Worm (Caenorhabditis elegans) whole organism, L4 larva: ENCODE measurements around the gene elt-4.

Experiments
- F10B5.3 ChIP-seq: sonication (generic microtip); optimal IDR thresholded peaks from 2 replicates; lab custom pipeline; 2016; ENCODE audit warnings: mild to moderate bottlenecking, missing genetic modification characterization, missing compliant biosample characterization
- R02D3.7 ChIP-seq: fragments of 150-350 bp; sonication (generic microtip); optimal IDR thresholded peaks from 3 replicates; lab custom pipeline; 2014; ENCODE audit warnings: missing biosample characterization, missing genetic modification characterization
- T20F7.1 ChIP-seq: fragments of 200-800 bp; sonication (Bioruptor generic); optimal IDR thresholded peaks from 2 replicates; lab custom pipeline; 2018; ENCODE audit warnings: mild to moderate bottlenecking, missing genetic modification characterization, missing compliant biosample characterization
- Y75B8A.6 ChIP-seq: fragments of 200-800 bp; sonication (Bioruptor generic); IDR thresholded peaks from 2 replicates; pipeline ENCODE4 v1.3.6; 2022; ENCODE audit warnings: missing genetic modification reagents, missing genetic modification characterization, missing compliant biosample characterization
- ceh-20 ChIP-seq: fragments of 200-800 bp; sonication (Bioruptor generic); IDR thresholded peaks from 2 replicates; pipeline ENCODE4 v1.3.6; 2022; ENCODE audit warnings: missing genetic modification reagents, missing genetic modification characterization, missing compliant biosample characterization
- ceh-32 ChIP-seq: sonication (generic microtip); optimal IDR thresholded peaks from 2 replicates; lab custom pipeline; 2016; ENCODE audit warnings: mild to moderate bottlenecking, missing genetic modification characterization, missing compliant biosample characterization; ENCODE audit not compliant: poor library complexity
- ceh-44 ChIP-seq: fragments of 200-800 bp; sonication (Bioruptor generic); IDR thresholded peaks from 2 replicates; pipeline ENCODE4 v1.3.6; 2022; ENCODE audit warnings: missing genetic modification reagents, missing genetic modification characterization, missing compliant biosample characterization
- ceh-62 ChIP-seq: sonication (generic microtip); optimal IDR thresholded peaks from 2 replicates; lab custom pipeline; 2017; ENCODE audit warnings: missing biosample characterization, missing genetic modification characterization
- cey-2 ChIP-seq: sonication (generic microtip); optimal IDR thresholded peaks from 3 replicates; lab custom pipeline; 2017; ENCODE audit warnings: missing genetic modification characterization, mild to moderate bottlenecking, missing compliant biosample characterization, antibody characterized with exemption, borderline replicate concordance; ENCODE audit not compliant: insufficient read depth
- ctbp-1 ChIP-seq: fragments of 200-800 bp; sonication (Bioruptor generic); IDR thresholded peaks from 2 replicates; pipeline ENCODE4 v1.3.6; 2022; ENCODE audit warnings: missing genetic modification reagents, missing genetic modification characterization, missing compliant biosample characterization
- daf-12 ChIP-seq: fragments of 150-350 bp; optimal IDR thresholded peaks from 2 replicates; lab custom pipeline; 2014; ENCODE audit warnings: missing biosample characterization, missing genetic modification reagents, missing genetic modification characterization
- dmd-8 ChIP-seq: fragments of 200-800 bp; sonication (Bioruptor generic); IDR thresholded peaks from 2 replicates; pipeline ENCODE4 v1.3.6; 2022; ENCODE audit warnings: missing genetic modification characterization, missing compliant biosample characterization
- dmd-9 ChIP-seq: fragments of 200-800 bp; sonication (Bioruptor generic); IDR thresholded peaks from 2 replicates; pipeline ENCODE4 v1.3.6; 2022; ENCODE audit warnings: missing genetic modification reagents, missing genetic modification characterization, missing compliant biosample characterization
- hmg-1.1 ChIP-seq: fragments of 200-800 bp; sonication (Bioruptor generic); IDR thresholded peaks from 2 replicates; pipeline ENCODE4 v1.3.6; 2022; ENCODE audit warnings: missing genetic modification reagents, missing genetic modification characterization, missing compliant biosample characterization
- lim-7 ChIP-seq: fragments of 200-800 bp; sonication (Bioruptor generic); IDR thresholded peaks from 2 replicates; pipeline ENCODE4 v1.3.6; 2022; ENCODE audit warnings: missing genetic modification characterization, missing compliant biosample characterization
- madf-9 ChIP-seq: fragments of 200-800 bp; sonication (Bioruptor generic); conservative IDR thresholded peaks from 2 replicates; pipeline ENCODE4 v1.3.6; 2022; ENCODE audit warnings: missing genetic modification reagents, missing genetic modification characterization, missing compliant biosample characterization
- mdt-29 ChIP-seq: fragments of 200-800 bp; sonication (Bioruptor generic); IDR thresholded peaks from 2 replicates; pipeline ENCODE4 v1.3.6; 2022; ENCODE audit warnings: missing genetic modification reagents, missing genetic modification characterization, missing compliant biosample characterization
- nhr-102 ChIP-seq: sonication (generic microtip); optimal IDR thresholded peaks from 2 replicates; lab custom pipeline; 2016; ENCODE audit warnings: mild to moderate bottlenecking, missing genetic modification characterization, moderate library complexity, missing compliant biosample characterization
- nhr-11 ChIP-seq: fragments of 150-350 bp; optimal IDR thresholded peaks from 2 replicates; lab custom pipeline; 2014; ENCODE audit warnings: missing biosample characterization, missing genetic modification characterization
- nhr-28 ChIP-seq: fragments of 150-350 bp; optimal IDR thresholded peaks from 2 replicates; lab custom pipeline; 2014; ENCODE audit warnings: missing biosample characterization, missing genetic modification characterization
- nhr-42 ChIP-seq: fragments of 200-800 bp; sonication (Bioruptor generic); IDR thresholded peaks from 2 replicates; pipeline ENCODE4 v1.3.6; 2022; ENCODE audit warnings: missing genetic modification characterization, missing compliant biosample characterization
- nhr-76 ChIP-seq: fragments of 150-350 bp; optimal IDR thresholded peaks from 2 replicates; lab custom pipeline; 2014; ENCODE audit warnings: missing biosample characterization, missing genetic modification characterization
- php-3 ChIP-seq: fragments of 200-800 bp; sonication (Bioruptor generic); IDR thresholded peaks from 2 replicates; pipeline ENCODE4 v1.3.6; 2022; ENCODE audit warnings: missing genetic modification reagents, missing genetic modification characterization, missing compliant biosample characterization
- rbr-2 ChIP-seq: sonication (generic microtip); optimal IDR thresholded peaks from 2 replicates; lab custom pipeline; 2016; ENCODE audit warnings: missing genotype, missing genetic modification characterization, missing compliant biosample characterization
- saeg-2 ChIP-seq: fragments of 200-800 bp; sonication (Bioruptor generic); IDR thresholded peaks from 2 replicates; pipeline ENCODE4 v1.3.6; 2022; ENCODE audit warnings: missing genetic modification reagents, missing genetic modification characterization, missing compliant biosample characterization
- sdz-12 ChIP-seq: fragments of 200-800 bp; sonication (Bioruptor generic); optimal IDR thresholded peaks from 2 replicates; lab custom pipeline; 2018; ENCODE audit warnings: mild to moderate bottlenecking, missing genetic modification characterization, missing compliant biosample characterization
- snpc-1.2 ChIP-seq: fragments of 200-800 bp; sonication (Bioruptor generic); IDR thresholded peaks from 2 replicates; pipeline ENCODE4 v1.3.6; 2022; ENCODE audit warnings: missing genetic modification reagents, missing genetic modification characterization, missing compliant biosample characterization
- snpc-4 ChIP-seq: fragments of 150-350 bp; optimal IDR thresholded peaks from 2 replicates; lab custom pipeline; 2014; ENCODE audit warnings: missing biosample characterization, missing genetic modification characterization
- spr-1 ChIP-seq: sonication (generic microtip); optimal IDR thresholded peaks from 2 replicates; lab custom pipeline; 2016; ENCODE audit warnings: mild to moderate bottlenecking, missing genetic modification characterization, missing compliant biosample characterization
- spr-3 ChIP-seq: fragments of 200-800 bp; sonication (Bioruptor generic); optimal IDR thresholded peaks from 2 replicates; lab custom pipeline; 2018; ENCODE audit warnings: mild to moderate bottlenecking, missing genetic modification characterization, missing compliant biosample characterization
- tag-97 ChIP-seq: fragments of 200-800 bp; sonication (Bioruptor generic); IDR thresholded peaks from 2 replicates; pipeline ENCODE4 v1.3.6; 2022; ENCODE audit warnings: missing genetic modification characterization, missing compliant biosample characterization
- tra-1 ChIP-seq: fragments of 200-800 bp; sonication (Bioruptor generic); IDR thresholded peaks from 2 replicates; pipeline ENCODE4 v1.3.6; 2022; ENCODE audit warnings: missing genetic modification reagents, missing genetic modification characterization, missing compliant biosample characterization
- unc-62 ChIP-seq, 3 experiments: fragments of 150-350 bp in 1 of 3; sonication (generic microtip); optimal IDR thresholded peaks in 2 of 3; peaks in 1 of 3; 1 replicate in 1 of 3; 2 replicates in 2 of 3; lab custom pipeline; 2014 to 2017; ENCODE audit warnings: missing biosample characterization in 3 of 3, missing genetic modification characterization in 3 of 3, missing genetic modification reagents in 3 of 3, missing genotype in 1 of 3
- zfp-2 ChIP-seq: sonication (generic microtip); optimal IDR thresholded peaks from 2 replicates; lab custom pipeline; 2016; ENCODE audit warnings: mild to moderate bottlenecking, missing genetic modification characterization, missing compliant biosample characterization
- zfp-3 ChIP-seq: fragments of 200-800 bp; sonication (Bioruptor generic); conservative IDR thresholded peaks from 2 replicates; pipeline ENCODE4 v1.3.6; 2022; ENCODE audit warnings: missing genetic modification reagents, missing genetic modification characterization, missing compliant biosample characterization
- ztf-11 ChIP-seq: fragments of 150-350 bp; optimal IDR thresholded peaks from 2 replicates; lab custom pipeline; 2014; ENCODE audit warnings: missing biosample characterization, missing genetic modification characterization

The elt-4 gene

ce11 chrX:10499590-10499989 is 24.3 kb downstream of the elt-4 start, which contains the start of gene vab-3:
vab-3 (plus strand) TSS chrX:10499890.
- TF ChIP-seq ceh-20 (GFP tag; lab: Robert Waterston, UW) = no peak
- TF ChIP-seq ztf-11 (tag; lab: Kevin White, UChicago) = no peak
- no peak for TF ChIP-seq zfp-3 (GFP tag; lab: Robert Waterston, UW)
- no peak for TF ChIP-seq spr-3 (GFP tag; lab: Kevin White, UChicago)
- no peak for TF ChIP-seq Y75B8A.6 (GFP tag; lab: Robert Waterston, UW)
- TF ChIP-seq php-3 = no peak
- TF ChIP-seq nhr-76 (tag; lab: Kevin White, UChicago) = no peak
- no peak for TF ChIP-seq rbr-2
- no peak for TF ChIP-seq dmd-8
- no peak for TF ChIP-seq nhr-28 (tag; lab: Kevin White, UChicago)
- no peak for TF ChIP-seq nhr-102
- TF ChIP-seq ceh-32 (tag; lab: Kevin White, UChicago) = no peak
- no peak for TF ChIP-seq spr-1 (tag; lab: Kevin White, UChicago)

ce11 chrX:10503393-10503792 is 28.1 kb downstream of the elt-4 start:
- no peak for TF ChIP-seq mdt-29
- TF ChIP-seq lim-7 (GFP tag; lab: Robert Waterston, UW) = no peak
- TF ChIP-seq madf-9 (GFP tag; lab: Robert Waterston, UW) = no peak
- TF ChIP-seq ceh-44 (GFP tag; lab: Robert Waterston, UW) = no peak
- TF ChIP-seq hmg-1.1 (GFP tag; lab: Robert Waterston, UW) = no peak
- no peak for TF ChIP-seq zfp-2 (tag; lab: Kevin White, UChicago)
- TF ChIP-seq nhr-11 (tag; lab: Kevin White, UChicago) = no peak
- TF ChIP-seq snpc-1.2 (GFP tag; lab: Robert Waterston, UW) = no peak
- TF ChIP-seq tra-1 (GFP tag; lab: Robert Waterston, UW) = no peak
- no peak for TF ChIP-seq cey-2 (tag; lab: Kevin White, UChicago)
- no peak for TF ChIP-seq snpc-4
- TF ChIP-seq tag-97 (GFP tag; lab: Robert Waterston, UW) = no peak
- TF ChIP-seq nhr-102 = no peak
- no peak for TF ChIP-seq ceh-62 (tag; lab: Kevin White, UChicago)
- no peak for TF ChIP-seq dmd-9 (GFP tag; lab: Robert Waterston, UW)
- TF ChIP-seq ctbp-1 (GFP tag; lab: Robert Waterston, UW) = no peak
- no peak for TF ChIP-seq daf-12

- TF ChIP-seq ctbp-1 (GFP tag; lab: Robert Waterston, UW) = no peak
- no peak for TF ChIP-seq zfp-2 (tag; lab: Kevin White, UChicago)
- no peak for TF ChIP-seq dmd-8
- TF ChIP-seq saeg-2 (GFP tag; lab: Robert Waterston, UW) = no peak
- TF ChIP-seq nhr-102 = no peak
- no peak for TF ChIP-seq hmg-1.1 (GFP tag; lab: Robert Waterston, UW)
- no peak for TF ChIP-seq R02D3.7 (tag; lab: Kevin White, UChicago)
- TF ChIP-seq sdz-12 (GFP tag; lab: Kevin White, UChicago) = no peak
- TF ChIP-seq, all 104 proteins: peak for 0
Measured at ce11 chrX:10505193-10505592, 29.9 kb downstream of the elt-4 start.

- TF ChIP-seq ctbp-1 (GFP tag; lab: Robert Waterston, UW) (no peak), unc-62 (GFP tag; optimal IDR thresholded peaks at IDR 0.05 in 1 of 2; lab: Kevin White, UChicago) (peak in 1 of 2 experiments; percentile 70), unc-62 (tag; optimal IDR thresholded peaks at IDR 0.05; lab: Kevin White, UChicago) (no peak)
Measured at ce11 chrX:10507971-10508370, 32.6 kb downstream of the elt-4 start.

- TF ChIP-seq F10B5.3 (tag; lab: Kevin White, UChicago) (no peak), dmd-8 (no peak), nhr-28 (tag; lab: Kevin White, UChicago) (no peak), php-3 (no peak), lim-7 (GFP tag; lab: Robert Waterston, UW) (no peak), nhr-42 (GFP tag; lab: Robert Waterston, UW) (no peak), T20F7.1 (GFP tag; lab: Kevin White, UChicago) (no peak)
- TF ChIP-seq, all 104 proteins: peak for 0
Measured at ce11 chrX:10514056-10514455, 38.7 kb downstream of the elt-4 start.
